Fruit fly (Drosophila melanogaster) whole organism, embryonic: ENCODE data around the gene CG31278.

ENCODE experiments used
- Antp ChIP-seq: fragments of 200-800 bp; sonication (Bioruptor generic); optimal IDR thresholded peaks from 3 replicates; lab custom pipeline; 2016; ENCODE audit warnings: missing biosample characterization, missing genetic modification characterization
- CG11696 ChIP-seq: fragments of 200-800 bp; sonication (Bioruptor generic); IDR thresholded peaks from 2 replicates; pipeline ENCODE4 v1.3.6; 2022; ENCODE audit warnings: missing biosample characterization, missing genetic modification characterization
- CG13624 ChIP-seq: fragments of 200-800 bp; sonication (Bioruptor generic); optimal IDR thresholded peaks from 2 replicates; lab custom pipeline; 2016; ENCODE audit warnings: missing biosample characterization, missing genetic modification characterization
- CG14441 ChIP-seq: fragments of 200-800 bp; sonication (Bioruptor generic); IDR thresholded peaks from 2 replicates; pipeline ENCODE4 v1.3.6; 2022; ENCODE audit warnings: missing biosample characterization, missing genetic modification characterization
- CG15479 ChIP-seq: fragments of 200-800 bp; sonication (Bioruptor generic); optimal IDR thresholded peaks from 3 replicates; lab custom pipeline; 2019; ENCODE audit warnings: missing biosample characterization, mild to moderate bottlenecking, missing genetic modification characterization, moderate library complexity
- CG16863 ChIP-seq: fragments of 200-800 bp; sonication (Bioruptor generic); optimal IDR thresholded peaks from 3 replicates; lab custom pipeline; 2016; ENCODE audit warnings: missing biosample characterization, missing genetic modification characterization
- CG17612 ChIP-seq: fragments of 200-800 bp; sonication (Bioruptor generic); IDR thresholded peaks from 2 replicates; pipeline ENCODE4 v1.3.6; 2022; ENCODE audit warnings: missing biosample characterization, missing genetic modification characterization
- CG2116 ChIP-seq: fragments of 200-800 bp; sonication (Bioruptor generic); optimal IDR thresholded peaks from 3 replicates; lab custom pipeline; 2018; ENCODE audit warnings: missing biosample characterization, mild to moderate bottlenecking, missing genetic modification characterization
- CG2678 ChIP-seq: fragments of 200-800 bp; sonication (Bioruptor generic); optimal IDR thresholded peaks from 3 replicates; lab custom pipeline; 2019; ENCODE audit warnings: missing biosample characterization, mild to moderate bottlenecking, missing genetic modification characterization, moderate library complexity
- CG3407 ChIP-seq: fragments of 200-800 bp; sonication (Bioruptor generic); optimal IDR thresholded peaks from 2 replicates; lab custom pipeline; 2018; ENCODE audit warnings: missing biosample characterization, mild to moderate bottlenecking, missing genetic modification characterization
- CG34422 ChIP-seq: fragments of 200-800 bp; sonication (Bioruptor generic); IDR thresholded peaks from 3 replicates; pipeline ENCODE4 v1.3.6; 2022; ENCODE audit warnings: missing biosample characterization, missing genetic modification characterization
- CG3726 ChIP-seq: fragments of 200-800 bp; sonication (Bioruptor generic); IDR thresholded peaks from 3 replicates; pipeline ENCODE4, ENCODE4 v1.3.6; 2022; ENCODE audit warnings: missing biosample characterization, missing genetic modification characterization
- CG3847 ChIP-seq: fragments of 200-800 bp; sonication (Bioruptor generic); IDR thresholded peaks from 2 replicates; pipeline ENCODE4 v1.3.6; 2022; ENCODE audit warnings: missing biosample characterization, missing genetic modification characterization
- CG5953 ChIP-seq: fragments of 200-800 bp; sonication (Bioruptor generic); IDR thresholded peaks from 2 replicates; pipeline ENCODE4 v1.3.6; 2022; ENCODE audit warnings: missing biosample characterization, missing genetic modification characterization
- CG6175 ChIP-seq: fragments of 200-800 bp; sonication (Bioruptor generic); IDR thresholded peaks from 3 replicates; pipeline ENCODE4 v1.3.6; 2022; ENCODE audit warnings: missing biosample characterization, missing genetic modification characterization
- CG6791 ChIP-seq: fragments of 200-800 bp; sonication (Bioruptor generic); IDR thresholded peaks from 3 replicates; pipeline ENCODE4 v1.3.6; 2022; ENCODE audit warnings: missing biosample characterization, missing genetic modification characterization; ENCODE audit not compliant: partially characterized antibody
- CG7987 ChIP-seq: fragments of 200-800 bp; sonication (Bioruptor generic); optimal IDR thresholded peaks from 2 replicates; lab custom pipeline; 2018; ENCODE audit warnings: missing biosample characterization, mild to moderate bottlenecking, missing genetic modification characterization, moderate library complexity
- CG8290 ChIP-seq, 3 experiments: fragments of 200-800 bp; sonication (Bioruptor generic); optimal IDR thresholded peaks; 2 replicates each; lab custom pipeline; 2016 to 2019; ENCODE audit warnings: missing biosample characterization in 3 of 3, missing genetic modification characterization in 3 of 3, mild to moderate bottlenecking in 2 of 3, moderate library complexity in 1 of 3
- CG8388 ChIP-seq: fragments of 200-800 bp; sonication (Bioruptor generic); optimal IDR thresholded peaks from 2 replicates; lab custom pipeline; 2019; ENCODE audit warnings: missing biosample characterization, mild to moderate bottlenecking, missing genetic modification characterization, moderate library complexity
- CG8478 ChIP-seq: fragments of >200 bp; optimal IDR thresholded peaks from 2 replicates; lab custom pipeline; 2018
- Camta ChIP-seq: fragments of 200-800 bp; sonication (Bioruptor generic); optimal IDR thresholded peaks from 2 replicates; lab custom pipeline; 2016; ENCODE audit warnings: missing biosample characterization, missing genetic modification characterization
- D ChIP-seq, 2 experiments: fragments of 200-800 bp in 1 of 2; fragments of >200 bp in 1 of 2; sonication (Bioruptor generic) in 1 of 2; optimal IDR thresholded peaks; 2 replicates in 1 of 2; 3 replicates in 1 of 2; lab custom pipeline; 2017; ENCODE audit warnings: mild to moderate bottlenecking in 1 of 2, missing biosample characterization in 1 of 2, missing genetic modification characterization in 1 of 2, missing genetic modification reagents in 1 of 2
- Deaf1 ChIP-seq: fragments of 200-800 bp; optimal IDR thresholded peaks from 3 replicates; lab custom pipeline; 2019; ENCODE audit warnings: missing biosample characterization, mild to moderate bottlenecking, missing genetic modification characterization, moderate library complexity
- Hmr ChIP-seq: fragments of 200-800 bp; sonication (Bioruptor generic); optimal IDR thresholded peaks from 3 replicates; lab custom pipeline; 2017; ENCODE audit warnings: mild to moderate bottlenecking, missing biosample characterization, missing genetic modification reagents, missing genetic modification characterization
- Hmx ChIP-seq: fragments of 200-800 bp; sonication (Bioruptor generic); optimal IDR thresholded peaks from 2 replicates; lab custom pipeline; 2016; ENCODE audit warnings: missing biosample characterization, missing genetic modification characterization
- Nf-YA ChIP-seq: fragments of 200-800 bp; sonication (Bioruptor generic); IDR thresholded peaks from 2 replicates; pipeline ENCODE4 v1.3.6; 2022; ENCODE audit warnings: missing biosample characterization, missing genetic modification characterization
- Oli ChIP-seq: fragments of 200-800 bp; sonication (Bioruptor generic); optimal IDR thresholded peaks from 2 replicates; lab custom pipeline; 2018; ENCODE audit warnings: missing biosample characterization, mild to moderate bottlenecking, missing genetic modification characterization, moderate library complexity
- Pdp1 ChIP-seq, 2 experiments: fragments of 200-800 bp; sonication (Bioruptor generic); optimal IDR thresholded peaks; 3 replicates each; lab custom pipeline; 2016; ENCODE audit warnings: missing biosample characterization in 2 of 2, missing genetic modification characterization in 2 of 2, mild to moderate bottlenecking in 1 of 2, moderate library complexity in 1 of 2
- Sin3A ChIP-seq: fragments of >200 bp; optimal IDR thresholded peaks from 2 replicates; lab custom pipeline; 2018
- aop ChIP-seq: fragments of 200-800 bp; sonication (Bioruptor generic); IDR thresholded peaks from 2 replicates; pipeline ENCODE4 v1.3.6; 2022; ENCODE audit warnings: missing biosample characterization, missing genetic modification characterization
- ara ChIP-seq: fragments of 200-800 bp; sonication (Bioruptor generic); IDR thresholded peaks from 2 replicates; pipeline ENCODE4 v1.3.6; 2022; ENCODE audit warnings: missing biosample characterization, missing genetic modification characterization
- ash1 ChIP-seq: fragments of 200-800 bp; sonication (Bioruptor generic); optimal IDR thresholded peaks from 2 replicates; lab custom pipeline; 2018; ENCODE audit warnings: missing biosample characterization, mild to moderate bottlenecking, missing genetic modification characterization
- crp ChIP-seq, 2 experiments: fragments of 200-800 bp; sonication (Bioruptor generic); optimal IDR thresholded peaks; 2 replicates in 1 of 2; 3 replicates in 1 of 2; lab custom pipeline; 2017; ENCODE audit warnings: missing biosample characterization in 2 of 2, missing genetic modification characterization in 2 of 2, mild to moderate bottlenecking in 1 of 2, moderate library complexity in 1 of 2
- dmrt99B ChIP-seq: fragments of 200-800 bp; sonication (Bioruptor generic); optimal IDR thresholded peaks from 2 replicates; lab custom pipeline; 2018; ENCODE audit warnings: missing biosample characterization, mild to moderate bottlenecking, missing genetic modification characterization, moderate library complexity
- esg ChIP-seq: fragments of 200-800 bp; sonication (Bioruptor generic); conservative IDR thresholded peaks from 2 replicates; pipeline ENCODE4 v1.3.6; 2022; ENCODE audit warnings: missing biosample characterization, missing genetic modification characterization
- ewg ChIP-seq: fragments of 200-800 bp; sonication (Bioruptor generic); optimal IDR thresholded peaks from 3 replicates; lab custom pipeline; 2017; ENCODE audit warnings: mild to moderate bottlenecking, missing biosample characterization, missing genetic modification reagents, missing genetic modification characterization
- gcm ChIP-seq: fragments of 200-800 bp; sonication (Bioruptor generic); optimal IDR thresholded peaks from 2 replicates; lab custom pipeline; 2019; ENCODE audit warnings: missing biosample characterization, mild to moderate bottlenecking, missing genetic modification characterization, moderate library complexity
- gfzf ChIP-seq: fragments of 200-800 bp; sonication (Bioruptor generic); optimal IDR thresholded peaks from 2 replicates; lab custom pipeline; 2016; ENCODE audit warnings: missing biosample characterization, mild to moderate bottlenecking, missing genetic modification characterization, moderate library complexity
- kni ChIP-seq: fragments of 200-800 bp; sonication (Bioruptor generic); optimal IDR thresholded peaks from 3 replicates; lab custom pipeline; 2017; ENCODE audit warnings: mild to moderate bottlenecking, missing biosample characterization, missing genetic modification reagents, missing genetic modification characterization
- luna ChIP-seq: fragments of 200-800 bp; sonication (Bioruptor generic); optimal IDR thresholded peaks from 2 replicates; lab custom pipeline; 2016; ENCODE audit warnings: missing biosample characterization, missing genetic modification characterization
- mam ChIP-seq: fragments of 200-800 bp; sonication (Bioruptor generic); optimal IDR thresholded peaks from 3 replicates; lab custom pipeline; 2016; ENCODE audit warnings: missing biosample characterization, missing genetic modification characterization
- nau ChIP-seq: fragments of 200-800 bp; sonication (Bioruptor generic); optimal IDR thresholded peaks from 3 replicates; lab custom pipeline; 2017; ENCODE audit warnings: missing biosample characterization, mild to moderate bottlenecking, missing genetic modification characterization, missing genetic modification reagents
- odd ChIP-seq: fragments of 200-800 bp; sonication (Bioruptor generic); optimal IDR thresholded peaks from 2 replicates; lab custom pipeline; 2017; ENCODE audit warnings: missing biosample characterization, mild to moderate bottlenecking, missing genetic modification characterization
- otp ChIP-seq: fragments of 200-800 bp; sonication (Bioruptor generic); IDR thresholded peaks from 3 replicates; pipeline ENCODE4, ENCODE4 v1.3.6; 2022; ENCODE audit warnings: missing biosample characterization, missing genetic modification characterization
- sim ChIP-seq: fragments of 200-800 bp; sonication (Bioruptor generic); IDR thresholded peaks from 2 replicates; pipeline ENCODE4 v1.3.6; 2022; ENCODE audit warnings: missing biosample characterization, missing genetic modification characterization
- trem ChIP-seq: fragments of 200-800 bp; optimal IDR thresholded peaks from 3 replicates; lab custom pipeline; 2019; ENCODE audit warnings: missing biosample characterization, mild to moderate bottlenecking, missing genetic modification characterization, moderate library complexity
- usp ChIP-seq: fragments of >200 bp; optimal IDR thresholded peaks from 2 replicates; lab custom pipeline; 2017; ENCODE audit warnings: missing biosample characterization, missing genetic modification characterization
- wek ChIP-seq: fragments of 200-800 bp; sonication (Bioruptor generic); optimal IDR thresholded peaks from 3 replicates; lab custom pipeline; 2018; ENCODE audit warnings: missing biosample characterization, mild to moderate bottlenecking, missing genetic modification characterization, moderate library complexity
- zen ChIP-seq: fragments of 200-800 bp; sonication (Bioruptor generic); optimal IDR thresholded peaks from 3 replicates; lab custom pipeline; 2018; ENCODE audit warnings: missing biosample characterization, mild to moderate bottlenecking, missing genetic modification characterization, moderate library complexity
- zf30C ChIP-seq: fragments of 200-800 bp; sonication (Bioruptor generic); optimal IDR thresholded peaks from 3 replicates; lab custom pipeline; 2018; ENCODE audit warnings: missing biosample characterization, mild to moderate bottlenecking, missing genetic modification characterization

CG31278 gene

dm6 chr3R:10684284-10684683, 23.9 kb downstream of the CG31278 start (continued):
- TF ChIP-seq usp (GFP tag; lab: Kevin White, UChicago) (no peak), CG2678 (peak; percentile 79), kni (no peak), CG2116 (GFP tag; lab: Kevin White, UChicago) (no peak), zen (tag; lab: Kevin White, UChicago) (peak; percentile 36), Hmx (no peak), CG6791 (GFP tag; lab: Robert Waterston, UW) (no peak), Hmr (GFP tag; lab: Kevin White, UChicago) (peak; percentile 45), CG5953 (GFP tag; lab: Robert Waterston, UW) (peak; percentile 51), CG34422 (GFP tag; lab: Robert Waterston, UW) (no peak; the same call in 2 of the 3 replicates), gfzf (GFP tag; lab: Kevin White, UChicago) (no peak), D (optimal IDR thresholded peaks at IDR 0.05; lab: Kevin White, UChicago) (no peak), D (GFP tag; optimal IDR thresholded peaks at IDR 0.05; lab: Kevin White, UChicago) (peak; percentile 50), CG8478 (no peak), Antp (peak; percentile 58), CG3726 (GFP tag; lab: Robert Waterston, UW) (peak; percentile 68; the same call in 1 of the 3 replicates), wek (GFP tag; lab: Kevin White, UChicago) (peak; percentile 13), Sin3A (lab: Kevin White, UChicago) (no peak), dmrt99B (tag; lab: Kevin White, UChicago) (peak; percentile 93), CG13624 (GFP tag; lab: Kevin White, UChicago) (peak; percentile 3), CG8290 (GFP tag; optimal IDR thresholded peaks at IDR 0.05; lab: Kevin White, UChicago) (no peak), CG8290 (tag; optimal IDR thresholded peaks at IDR 0.05; lab: Kevin White, UChicago) (peak in 1 of 2 experiments; percentile 63), Deaf1 (peak; percentile 4), sim (GFP tag; lab: Robert Waterston, UW) (no peak), zf30C (no peak), CG6175 (GFP tag; lab: Robert Waterston, UW) (no peak), Pdp1 (GFP tag; optimal IDR thresholded peaks at IDR 0.05; lab: Kevin White, UChicago) (peak; percentile 53 to 71), ash1 (GFP tag; lab: Kevin White, UChicago) (no peak), CG11696 (0 out of 2 replicates have a peak, but pooled peaks have one; percentile 28), Camta (peak; percentile 56), ewg (GFP tag; lab: Kevin White, UChicago) (peak; percentile 54), CG3407 (GFP tag; lab: Kevin White, UChicago) (peak; percentile 34), odd (GFP tag; lab: Kevin White, UChicago) (peak; percentile 3), otp (GFP tag; lab: Robert Waterston, UW) (0 out of 3 replicates have a peak, but pooled peaks have one; percentile 47), CG14441 (GFP tag; lab: Robert Waterston, UW) (peak; percentile 81), CG7987 (GFP tag; lab: Kevin White, UChicago) (no peak), aop (peak; percentile 51; the same call in 1 of the 2 replicates), nau (GFP tag; lab: Kevin White, UChicago) (peak; percentile 68), trem (tag; lab: Kevin White, UChicago) (peak; percentile 7), Oli (peak; percentile 79), Nf-YA (GFP tag; lab: Robert Waterston, UW) (0 out of 2 replicates have a peak, but pooled peaks have one; percentile 18), mam (GFP tag; lab: Kevin White, UChicago) (peak; percentile 41), CG3847 (GFP tag; lab: Robert Waterston, UW) (no peak; the same call in 1 of the 2 replicates), CG15479 (no peak), esg (GFP tag; lab: Robert Waterston, UW) (peak; percentile 63), luna (GFP tag; lab: Kevin White, UChicago) (no peak), gcm (peak; percentile 32), CG8388 (GFP tag; lab: Kevin White, UChicago) (peak; percentile 52), crp (GFP tag; optimal IDR thresholded peaks at IDR 0.05; lab: Kevin White, UChicago) (peak in 1 of 2 experiments; percentile 1), ara (GFP tag; lab: Robert Waterston, UW) (peak; percentile 39; the same call in 1 of the 2 replicates), CG16863 (GFP tag; lab: Kevin White, UChicago) (peak; percentile 34), CG17612 (GFP tag; lab: Robert Waterston, UW) (peak; percentile 25; the same call in 1 of the 2 replicates)
